Fruit fly (Drosophila melanogaster): ENCODE data around the gene CG13116.

The CG13116 gene

dm6 chr2L:9703000-9703399 lies 26.7 kb upstream of the CG13116 start:
- TF ChIP-seq Rel (GFP tag; optimal IDR thresholded peaks at IDR 0.05), result no peak
- no peak for TF ChIP-seq Rel (tag; optimal IDR thresholded peaks at IDR 0.05)
- no peak for TF ChIP-seq rgr (GFP tag; optimal IDR thresholded peaks at IDR 0.05)
- TF ChIP-seq CG32264 (GFP tag; optimal IDR thresholded peaks at IDR 0.05), result no peak
- no peak for TF ChIP-seq pan (optimal IDR thresholded peaks at IDR 0.05)
- TF ChIP-seq Hr83 (GFP tag; optimal IDR thresholded peaks at IDR 0.05; ENCODE audit: poor library complexity, severe bottlenecking), result no peak
- no peak for TF ChIP-seq Dfd (GFP tag; optimal IDR thresholded peaks at IDR 0.05)
- no peak for TF ChIP-seq CG9705 (GFP tag; optimal IDR thresholded peaks at IDR 0.05)
- no peak for TF ChIP-seq Dif (GFP tag; optimal IDR thresholded peaks at IDR 0.05; ENCODE audit: partially characterized antibody)
- TF ChIP-seq Sp1 (GFP tag; optimal IDR thresholded peaks at IDR 0.05), result no peak
- TF ChIP-seq br (GFP tag; optimal IDR thresholded peaks at IDR 0.05), result no peak
- TF ChIP-seq Jra (GFP tag; optimal IDR thresholded peaks at IDR 0.05), result no peak
- TF ChIP-seq jim (GFP tag; optimal IDR thresholded peaks at IDR 0.05), result no peak
- no peak for TF ChIP-seq ey (GFP tag; optimal IDR thresholded peaks at IDR 0.05)
- no peak for TF ChIP-seq usp (GFP tag; optimal IDR thresholded peaks at IDR 0.05)

DNA sequence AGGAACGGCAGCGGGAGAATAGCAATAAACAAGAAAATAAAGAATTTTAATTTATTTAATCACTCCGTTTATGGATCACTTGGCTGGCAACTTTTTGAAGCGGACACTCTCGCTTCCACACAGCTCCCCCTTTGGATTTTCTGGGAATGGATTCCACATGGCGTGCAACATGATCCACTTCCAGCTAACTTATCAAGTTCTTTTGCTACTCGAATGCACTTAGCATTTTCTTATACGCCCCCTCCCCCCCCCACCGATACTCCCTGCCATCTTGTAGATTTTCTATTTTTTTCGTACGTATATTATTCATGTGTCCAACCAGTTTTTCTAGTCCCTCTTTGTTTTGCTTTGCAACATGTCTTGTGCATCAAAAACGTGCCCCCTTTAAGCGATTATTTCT lies 25.4 kb upstream of the CG13116 start:
- TF ChIP-seq Hr83 (GFP tag; optimal IDR thresholded peaks at IDR 0.05; ENCODE audit: poor library complexity, severe bottlenecking) (no peak), Myc (optimal IDR thresholded peaks at IDR 0.05) (no peak), Vsx2 (GFP tag; optimal IDR thresholded peaks at IDR 0.05; ENCODE audit: partially characterized antibody) (no peak), jim (GFP tag; optimal IDR thresholded peaks at IDR 0.05) (no peak), tai (GFP tag; optimal IDR thresholded peaks at IDR 0.05) (no peak), dl (GFP tag; optimal IDR thresholded peaks at IDR 0.05; ENCODE audit: insufficient read depth in 1 of 2, partially characterized antibody in 2 of 2) (no peak), Rel (GFP tag; optimal IDR thresholded peaks at IDR 0.05) (no peak), Rel (tag; optimal IDR thresholded peaks at IDR 0.05) (no peak), usp (GFP tag; optimal IDR thresholded peaks at IDR 0.05) (no peak), Dif (GFP tag; optimal IDR thresholded peaks at IDR 0.05; ENCODE audit: partially characterized antibody) (no peak), woc (GFP tag; optimal IDR thresholded peaks at IDR 0.05) (no peak), GATAd (GFP tag; optimal IDR thresholded peaks at IDR 0.05) (no peak), HLH106 (tag; optimal IDR thresholded peaks at IDR 0.05) (no peak), dsf (GFP tag; optimal IDR thresholded peaks at IDR 0.05; ENCODE audit: borderline replicate concordance) (no peak), foxo (GFP tag; optimal IDR thresholded peaks at IDR 0.05) (no peak), OdsH (GFP tag; optimal IDR thresholded peaks at IDR 0.05) (no peak), Mio (GFP tag; optimal IDR thresholded peaks at IDR 0.05) (no peak), fru (GFP tag; optimal IDR thresholded peaks at IDR 0.05) (no peak), CG32264 (GFP tag; optimal IDR thresholded peaks at IDR 0.05) (no peak), h (GFP tag; optimal IDR thresholded peaks at IDR 0.05) (no peak), Abd-B (GFP tag; optimal IDR thresholded peaks at IDR 0.05) (no peak)

DNA sequence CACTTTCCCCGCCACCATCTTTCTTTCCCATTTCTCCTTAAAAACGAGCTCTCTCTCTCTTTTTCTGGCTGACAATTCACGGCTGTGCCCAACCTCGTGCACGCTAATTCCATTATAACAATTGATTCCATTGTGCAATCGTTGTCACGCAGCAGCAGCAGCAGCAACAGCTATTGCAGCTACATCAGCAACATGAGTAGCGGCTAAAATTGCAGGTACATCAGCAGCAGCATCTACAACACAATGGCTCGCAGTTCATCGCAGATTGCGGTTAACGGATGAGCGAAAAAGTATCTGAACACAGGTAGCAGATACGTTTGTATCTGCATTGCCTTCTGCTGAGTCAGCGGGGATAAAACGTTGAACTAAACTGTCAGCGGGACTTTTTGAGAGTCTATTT lies 24.4 kb upstream of the CG13116 start:
- no peak for TF ChIP-seq Myc (optimal IDR thresholded peaks at IDR 0.05)
- TF ChIP-seq fru (GFP tag; optimal IDR thresholded peaks at IDR 0.05), result no peak
- no peak for TF ChIP-seq Hr78 (GFP tag; optimal IDR thresholded peaks at IDR 0.05)
- no peak for TF ChIP-seq Dif (GFP tag; optimal IDR thresholded peaks at IDR 0.05; ENCODE audit: partially characterized antibody)
- TF ChIP-seq Hnf4 (GFP tag; optimal IDR thresholded peaks at IDR 0.05), result no peak
- TF ChIP-seq foxo (GFP tag; optimal IDR thresholded peaks at IDR 0.05), result no peak
- TF ChIP-seq br (GFP tag; optimal IDR thresholded peaks at IDR 0.05), result no peak
- no peak for TF ChIP-seq dl (GFP tag; optimal IDR thresholded peaks at IDR 0.05; ENCODE audit: insufficient read depth in 1 of 2, partially characterized antibody in 2 of 2)
- TF ChIP-seq sage (GFP tag; optimal IDR thresholded peaks at IDR 0.05), result no peak
- TF ChIP-seq woc (GFP tag; optimal IDR thresholded peaks at IDR 0.05), result no peak
- no peak for TF ChIP-seq Rel (GFP tag; optimal IDR thresholded peaks at IDR 0.05)
- TF ChIP-seq Rel (tag; optimal IDR thresholded peaks at IDR 0.05), result no peak
- no peak for TF ChIP-seq HLH106 (tag; optimal IDR thresholded peaks at IDR 0.05)
- no peak for TF ChIP-seq tai (GFP tag; optimal IDR thresholded peaks at IDR 0.05)
- no peak for TF ChIP-seq ey (GFP tag; optimal IDR thresholded peaks at IDR 0.05)
- TF ChIP-seq dmrt93B (GFP tag; optimal IDR thresholded peaks at IDR 0.05), result no peak
- no peak for TF ChIP-seq Dfd (GFP tag; optimal IDR thresholded peaks at IDR 0.05)
- no peak for TF ChIP-seq N (GFP tag; optimal IDR thresholded peaks at IDR 0.05)
- no peak for TF ChIP-seq dsf (GFP tag; optimal IDR thresholded peaks at IDR 0.05; ENCODE audit: borderline replicate concordance)
- no peak for TF ChIP-seq Abd-B (GFP tag; optimal IDR thresholded peaks at IDR 0.05)
- TF ChIP-seq pan (optimal IDR thresholded peaks at IDR 0.05), result no peak

- TF ChIP-seq Mio (GFP tag; optimal IDR thresholded peaks at IDR 0.05) (no peak), Abd-B (GFP tag; optimal IDR thresholded peaks at IDR 0.05) (no peak), Dif (GFP tag; optimal IDR thresholded peaks at IDR 0.05; ENCODE audit: partially characterized antibody) (peak; percentile 46), Sp1 (GFP tag; optimal IDR thresholded peaks at IDR 0.05) (peak; percentile 10), tai (GFP tag; optimal IDR thresholded peaks at IDR 0.05) (no peak), Rel (GFP tag; optimal IDR thresholded peaks at IDR 0.05) (no peak), Rel (tag; optimal IDR thresholded peaks at IDR 0.05) (peak; percentile 7), CG32264 (GFP tag; optimal IDR thresholded peaks at IDR 0.05) (no peak), h (GFP tag; optimal IDR thresholded peaks at IDR 0.05) (peak; percentile 1), N (GFP tag; optimal IDR thresholded peaks at IDR 0.05) (no peak), ey (GFP tag; optimal IDR thresholded peaks at IDR 0.05) (no peak), psq (GFP tag; optimal IDR thresholded peaks at IDR 0.05) (peak; percentile 10), dsf (GFP tag; optimal IDR thresholded peaks at IDR 0.05; ENCODE audit: borderline replicate concordance) (no peak), Vsx2 (GFP tag; optimal IDR thresholded peaks at IDR 0.05; ENCODE audit: partially characterized antibody) (no peak), Hr83 (GFP tag; optimal IDR thresholded peaks at IDR 0.05; ENCODE audit: poor library complexity, severe bottlenecking) (peak; percentile 62), Myc (optimal IDR thresholded peaks at IDR 0.05) (no peak), fru (GFP tag; optimal IDR thresholded peaks at IDR 0.05) (peak; percentile 28), pan (optimal IDR thresholded peaks at IDR 0.05) (no peak), Jra (GFP tag; optimal IDR thresholded peaks at IDR 0.05) (no peak), dl (GFP tag; optimal IDR thresholded peaks at IDR 0.05; ENCODE audit: insufficient read depth in 1 of 2, partially characterized antibody in 2 of 2) (peak in 1 of 2 experiments; percentile 7), br (GFP tag; optimal IDR thresholded peaks at IDR 0.05) (no peak), jim (GFP tag; optimal IDR thresholded peaks at IDR 0.05) (no peak), brk (GFP tag; optimal IDR thresholded peaks at IDR 0.05) (peak; percentile 73)
Measured at dm6 chr2L:9705872-9706317, 23.8 kb upstream of the CG13116 start, which contains the start of gene CG31710. CG31710 (minus strand) TSS chr2L:9705954.
